Worm (Caenorhabditis elegans): Measurements from ENCODE around the gene C17F4.11.
A peak's percentile ranks its signal among the peaks of the same experiment; 100 is the strongest.

Gene C17F4.11

ce11 chrII:3267815-3268214, 30.5 kb downstream of the C17F4.11 start (continued):
- TF ChIP-seq ama-1 (optimal IDR thresholded peaks at IDR 0.05) (no peak), ama-1 (GFP tag; optimal IDR thresholded peaks at IDR 0.05) (peak; percentile 16 to 25), nfyb-1 (GFP tag; IDR thresholded peaks at IDR 0.05) (peak; percentile 66), Y53G8AR.9 (GFP tag; conservative IDR thresholded peaks at IDR 0.05) (peak; percentile 55; the same call in 1 of the 2 replicates), attf-3 (GFP tag; conservative IDR thresholded peaks at IDR 0.05) (no peak), F57A8.1 (GFP tag; optimal IDR thresholded peaks at IDR 0.05) (no peak), akir-1 (GFP tag; optimal IDR thresholded peaks at IDR 0.05) (no peak), hmg-1.2 (GFP tag; IDR thresholded peaks at IDR 0.05) (peak; percentile 48), Y95B8A.8 (GFP tag; IDR thresholded peaks at IDR 0.05) (no peak), lin-54 (GFP tag; optimal IDR thresholded peaks at IDR 0.05) (no peak)

DNA sequence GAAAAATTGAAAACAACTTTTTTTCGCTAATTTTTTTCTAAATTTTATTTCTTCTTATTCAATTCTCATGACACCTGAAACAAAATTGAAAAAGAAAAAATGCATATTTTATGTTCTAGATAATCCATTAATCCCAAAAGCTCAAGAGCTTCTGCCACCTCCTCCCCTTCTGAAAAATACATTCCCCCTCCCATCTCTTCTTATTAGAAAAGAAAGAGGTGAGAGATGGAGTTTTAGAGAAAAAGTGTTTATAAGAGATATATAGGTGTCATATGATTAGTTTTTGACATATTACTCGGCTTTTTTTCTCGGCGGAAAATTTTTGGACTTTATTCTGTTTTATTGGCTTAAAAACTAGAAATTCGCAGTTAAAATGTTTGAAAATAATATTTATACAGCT, 33.3 kb downstream of the C17F4.11 start:
- TF ChIP-seq let-607 (tag; optimal IDR thresholded peaks at IDR 0.05) (no peak), attf-3 (GFP tag; conservative IDR thresholded peaks at IDR 0.05) (no peak), repo-1 (tag; optimal IDR thresholded peaks at IDR 0.05) (no peak), hlh-12 (tag; optimal IDR thresholded peaks at IDR 0.05) (no peak), F33H1.4 (GFP tag; IDR thresholded peaks at IDR 0.05) (no peak), mxl-1 (tag; optimal IDR thresholded peaks at IDR 0.05) (no peak)

- TF ChIP-seq zfh-2 (GFP tag; conservative IDR thresholded peaks at IDR 0.05) (0 out of 2 replicates have a peak, but pooled peaks have one; percentile 43), C06A6.2 (GFP tag; conservative IDR thresholded peaks at IDR 0.05) (no peak), rec-8 (tag; optimal IDR thresholded peaks at IDR 0.05) (no peak), ets-4 (GFP tag; optimal IDR thresholded peaks at IDR 0.05) (no peak), ztf-26 (tag; optimal IDR thresholded peaks at IDR 0.05) (no peak), ztf-3 (GFP tag; optimal IDR thresholded peaks at IDR 0.05) (no peak)
These were observed 37.7 kb downstream of the C17F4.11 start, which contains the start of gene F02E11.3 for ce11 chrII:3274923-3275322. Gene F02E11.3 (minus strand): TSS chrII:3275023.

DNA sequence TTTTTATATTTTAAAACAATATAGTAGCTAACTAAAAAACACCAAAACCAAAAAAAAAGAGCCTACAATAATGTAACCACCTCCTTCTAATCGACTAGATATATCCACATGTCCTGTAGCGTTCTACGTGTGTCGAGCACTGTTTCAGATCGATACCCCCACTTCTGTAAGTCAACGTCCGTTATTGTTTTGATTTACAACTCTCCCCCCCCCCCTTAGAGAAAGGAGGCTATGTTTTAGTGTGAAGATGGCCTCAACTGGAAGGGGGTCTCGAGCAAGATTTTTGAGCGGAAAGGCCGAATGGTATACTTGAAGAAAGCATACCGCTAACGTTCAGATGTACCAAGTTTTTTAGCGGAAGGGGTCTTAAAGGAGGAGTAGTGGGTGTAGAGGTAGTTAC, 40.4 kb downstream of the C17F4.11 start, which contains the start of gene F02E11.4:
F02E11.4 (minus strand) TSS at position 101 of the 400 bp plus-strand sequence.
- TF ChIP-seq aptf-3 (GFP tag; IDR thresholded peaks at IDR 0.05) (no peak), lin-26 (GFP tag; IDR thresholded peaks at IDR 0.05) (no peak), ztf-18 (tag; optimal IDR thresholded peaks at IDR 0.05) (no peak), nhr-27 (tag; optimal IDR thresholded peaks at IDR 0.05) (no peak), unc-130 (GFP tag; optimal IDR thresholded peaks at IDR 0.05) (no peak), ztf-28 (GFP tag; IDR thresholded peaks at IDR 0.05) (no peak), F23B12.7 (tag; optimal IDR thresholded peaks at IDR 0.05; ENCODE audit: insufficient read depth) (no peak), attf-3 (GFP tag; conservative IDR thresholded peaks at IDR 0.05) (no peak), lin-35 (GFP tag; optimal IDR thresholded peaks at IDR 0.05) (no peak), madf-6 (GFP tag; IDR thresholded peaks at IDR 0.05) (no peak)

DNA sequence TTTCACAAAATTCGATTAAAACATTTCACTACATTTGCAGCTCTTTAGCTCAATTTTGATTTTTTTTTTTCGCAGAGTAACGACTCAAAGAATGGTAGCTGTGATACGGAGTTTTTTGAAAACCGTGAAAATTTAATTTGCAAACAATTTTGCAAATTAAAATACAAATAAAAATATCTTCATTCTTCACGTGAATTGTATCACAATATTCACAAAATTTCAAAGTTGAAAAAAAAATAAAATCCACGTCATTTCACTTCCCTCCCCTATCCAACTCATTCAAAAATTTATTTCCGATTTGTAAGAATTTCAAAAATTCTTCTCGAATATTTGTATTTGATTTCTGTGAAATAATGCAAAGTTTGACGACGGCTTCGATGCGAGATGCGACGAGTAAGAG, 41.4 kb downstream of the C17F4.11 start, which contains the start of gene wht-4:
wht-4 (plus strand) TSS at position 301 of the 400 bp plus-strand sequence.
- no peak for TF ChIP-seq D2030.7 (GFP tag; IDR thresholded peaks at IDR 0.05)
- no peak for TF ChIP-seq akir-1 (GFP tag; optimal IDR thresholded peaks at IDR 0.05)
- no peak for TF ChIP-seq gei-17 (GFP tag; optimal IDR thresholded peaks at IDR 0.05)
- no peak for TF ChIP-seq hmg-1.2 (GFP tag; IDR thresholded peaks at IDR 0.05)
- no peak for TF ChIP-seq F57C9.4 (tag; optimal IDR thresholded peaks at IDR 0.05)
- no peak for TF ChIP-seq F23B12.7 (tag; optimal IDR thresholded peaks at IDR 0.05; ENCODE audit: insufficient read depth)
- TF ChIP-seq fkh-3 (tag; optimal IDR thresholded peaks at IDR 0.05), result no peak
- TF ChIP-seq lin-35 (GFP tag; optimal IDR thresholded peaks at IDR 0.05), result no peak
- no peak for TF ChIP-seq B0336.3 (GFP tag; IDR thresholded peaks at IDR 0.05)
- no peak for TF ChIP-seq madf-8 (GFP tag; conservative IDR thresholded peaks at IDR 0.05)
